Worm (Caenorhabditis elegans): ENCODE measurements around the gene slc-17.1.

Gene slc-17.1

ce11 chrX:17412642-17413041, 52.1 kb downstream of the slc-17.1 start:
- TF ChIP-seq pha-4 (tag; optimal IDR thresholded peaks at IDR 0.05) = no peak
- no peak for TF ChIP-seq sox-4 (tag; optimal IDR thresholded peaks at IDR 0.05)
- TF ChIP-seq ceh-22 (tag; optimal IDR thresholded peaks at IDR 0.05) = no peak
- no peak for TF ChIP-seq tbx-7 (tag; optimal IDR thresholded peaks at IDR 0.05)
